Worm (Caenorhabditis elegans) whole organism, late embryonic: Measurements from ENCODE around the gene Y54G11A.19.

Source experiments
- ceh-18 ChIP-seq: sonication (generic microtip); optimal IDR thresholded peaks from 2 replicates; lab custom pipeline; 2016; ENCODE audit warnings: missing genetic modification characterization, missing compliant biosample characterization
- dve-1 ChIP-seq: sonication (generic microtip); optimal IDR thresholded peaks from 2 replicates; lab custom pipeline; 2017; ENCODE audit warnings: antibody characterized with exemption, mild to moderate bottlenecking, missing genetic modification characterization, missing compliant biosample characterization
- syd-9 ChIP-seq: sonication (generic microtip); optimal IDR thresholded peaks from 2 replicates; lab custom pipeline; 2016; ENCODE audit warnings: mild to moderate bottlenecking, missing genetic modification characterization, moderate library complexity, missing compliant biosample characterization

ce11 chrII:14250147-14250965 is 6.3 kb downstream of the Y54G11A.19 start, which contains the start of gene hmg-1.1:
- peak; percentile 23 for TF ChIP-seq dve-1 (tag; lab: Kevin White, UChicago)
- peak; percentile 50 for TF ChIP-seq syd-9 (tag; lab: Kevin White, UChicago)
- TF ChIP-seq ceh-18, result peak; percentile 95
